Fruit fly (Drosophila melanogaster): ENCODE measurements around the gene EMC4.
A peak's percentile ranks its signal among the peaks of the same experiment; 100 is the strongest.

Gene EMC4

dm6 chr3L:22839726-22840228 is 28.3 kb downstream of the EMC4 start (continued):
- TF ChIP-seq gem (tag; optimal IDR thresholded peaks at IDR 0.05): no peak
- no peak for TF ChIP-seq CG1603 (tag; optimal IDR thresholded peaks at IDR 0.05)
- TF ChIP-seq CG7372 (GFP tag; IDR thresholded peaks at IDR 0.05): no peak
- TF ChIP-seq CG9609 (GFP tag; optimal IDR thresholded peaks at IDR 0.05): no peak
- TF ChIP-seq fru (optimal IDR thresholded peaks at IDR 0.05): no peak
- no peak for TF ChIP-seq Mad (GFP tag; optimal IDR thresholded peaks at IDR 0.05)
- TF ChIP-seq sug (tag; optimal IDR thresholded peaks at IDR 0.05): no peak

- TF ChIP-seq Nf-YA (GFP tag; IDR thresholded peaks at IDR 0.05) (no peak), Pdp1 (GFP tag; optimal IDR thresholded peaks at IDR 0.05) (peak in 1 of 2 experiments; percentile 48), CG9797 (GFP tag; optimal IDR thresholded peaks at IDR 0.05) (no peak), CG1024 (GFP tag; IDR thresholded peaks at IDR 0.05) (no peak), CG1832 (GFP tag; optimal IDR thresholded peaks at IDR 0.05) (peak; percentile 46)
Measured at dm6 chr3L:22839243-22839642, 28.8 kb downstream of the EMC4 start.

- peak; percentile 12; the same call in 1 of the 2 replicates for TF ChIP-seq MBD-R2 (GFP tag; IDR thresholded peaks at IDR 0.05)
- TF ChIP-seq Drgx (GFP tag; IDR thresholded peaks at IDR 0.05): peak; percentile 53; the same call in 1 of the 2 replicates
- peak; percentile 53; the same call in 1 of the 2 replicates for TF ChIP-seq CG31224 (GFP tag; IDR thresholded peaks at IDR 0.05)
- peak; percentile 11 for TF ChIP-seq CG12659 (GFP tag; optimal IDR thresholded peaks at IDR 0.05)
- TF ChIP-seq GATAe (GFP tag; conservative IDR thresholded peaks at IDR 0.05): peak; percentile 99
- TF ChIP-seq Dad (GFP tag; optimal IDR thresholded peaks at IDR 0.05): no peak
- peak; percentile 68 for TF ChIP-seq sug (tag; optimal IDR thresholded peaks at IDR 0.05)
- peak; percentile 77 for TF ChIP-seq CG13894 (tag; optimal IDR thresholded peaks at IDR 0.05)
- TF ChIP-seq stwl (tag; optimal IDR thresholded peaks at IDR 0.05): no peak
- TF ChIP-seq CG8924 (tag; optimal IDR thresholded peaks at IDR 0.05): no peak
- no peak for TF ChIP-seq nerfin-2 (GFP tag; IDR thresholded peaks at IDR 0.05; ENCODE audit: partially characterized antibody)
- TF ChIP-seq zf30C (GFP tag; optimal IDR thresholded peaks at IDR 0.05): no peak
- 0 out of 2 replicates have a peak, but pooled peaks have one; percentile 22 for TF ChIP-seq sna (GFP tag; IDR thresholded peaks at IDR 0.05; ENCODE audit: partially characterized antibody)
- peak; percentile 93 for TF ChIP-seq rib (GFP tag; IDR thresholded peaks at IDR 0.05)
- peak; percentile 48; the same call in 1 of the 2 replicates for TF ChIP-seq CG4360 (GFP tag; IDR thresholded peaks at IDR 0.05)
- peak; percentile 39 for TF ChIP-seq nau (GFP tag; optimal IDR thresholded peaks at IDR 0.05)
- peak; percentile 72 for TF ChIP-seq crol (GFP tag; IDR thresholded peaks at IDR 0.05)
- peak; percentile 30 for TF ChIP-seq grn (GFP tag; optimal IDR thresholded peaks at IDR 0.05)
- peak; percentile 49 for TF ChIP-seq HmgZ (tag; optimal IDR thresholded peaks at IDR 0.05)
- TF ChIP-seq hb (GFP tag; IDR thresholded peaks at IDR 0.05; ENCODE audit: partially characterized antibody): 0 out of 3 replicates have a peak, but pooled peaks have one; percentile 34
- TF ChIP-seq Ada2b (GFP tag; IDR thresholded peaks at IDR 0.05): 0 out of 2 replicates have a peak, but pooled peaks have one; percentile 17
- TF ChIP-seq CG18764 (GFP tag; optimal IDR thresholded peaks at IDR 0.05): no peak
- TF ChIP-seq bcd (GFP tag; optimal IDR thresholded peaks at IDR 0.05): no peak
- peak; percentile 39 to 76 for TF ChIP-seq Trl (optimal IDR thresholded peaks at IDR 0.05)
- TF ChIP-seq Trl (GFP tag; optimal IDR thresholded peaks at IDR 0.05): no peak
- peak; percentile 9 for TF ChIP-seq cwo (GFP tag; optimal IDR thresholded peaks at IDR 0.05)
- TF ChIP-seq Adf1 (GFP tag; IDR thresholded peaks at IDR 0.05): peak; percentile 76
- TF ChIP-seq CG6791 (GFP tag; IDR thresholded peaks at IDR 0.05; ENCODE audit: partially characterized antibody): 0 out of 3 replicates have a peak, but pooled peaks have one; percentile 34
- TF ChIP-seq NFAT (GFP tag; IDR thresholded peaks at IDR 0.05): 0 out of 2 replicates have a peak, but pooled peaks have one; percentile 21
- TF ChIP-seq CG13287 (GFP tag; IDR thresholded peaks at IDR 0.05; ENCODE audit: partially characterized antibody): peak; percentile 35; the same call in 1 of the 2 replicates
- TF ChIP-seq CG4617 (GFP tag; optimal IDR thresholded peaks at IDR 0.05; ENCODE audit: borderline replicate concordance): no peak
- TF ChIP-seq CG4730 (GFP tag; IDR thresholded peaks at IDR 0.05): no peak
- TF ChIP-seq CG9609 (GFP tag; optimal IDR thresholded peaks at IDR 0.05): no peak
- peak; percentile 32; the same call in 1 of the 3 replicates for TF ChIP-seq CG34422 (GFP tag; IDR thresholded peaks at IDR 0.05)
Measured at dm6 chr3L:22837651-22838614, 30.1 kb downstream of the EMC4 start.
